Fruit fly (Drosophila melanogaster) whole organism, embryonic: ENCODE measurements around the gene CG44303.

Source experiments
- Aef1 ChIP-seq: fragments of 200-800 bp; sonication (Bioruptor generic); IDR thresholded peaks from 3 replicates; pipeline ENCODE4 v1.3.6; 2022; ENCODE audit warnings: missing biosample characterization, missing genetic modification characterization
- Atf-2 ChIP-seq: fragments of 200-800 bp; sonication (Bioruptor generic); optimal IDR thresholded peaks from 2 replicates; lab custom pipeline; 2016; ENCODE audit warnings: missing biosample characterization, missing genetic modification characterization
- BEAF-32 ChIP-seq: fragments of 200-800 bp; sonication (Bioruptor generic); optimal IDR thresholded peaks from 3 replicates; lab custom pipeline; 2017; ENCODE audit warnings: missing biosample characterization, missing genetic modification characterization, mild to moderate bottlenecking, moderate library complexity, missing genetic modification reagents
- CG10274 ChIP-seq: fragments of 200-800 bp; sonication (Bioruptor generic); optimal IDR thresholded peaks from 3 replicates; lab custom pipeline; 2017; ENCODE audit warnings: missing biosample characterization, mild to moderate bottlenecking, missing genetic modification characterization
- CG10565 ChIP-seq: fragments of 200-800 bp; sonication (Bioruptor generic); optimal IDR thresholded peaks from 3 replicates; lab custom pipeline; 2016; ENCODE audit warnings: missing biosample characterization, mild to moderate bottlenecking, missing genetic modification characterization
- CG10979 ChIP-seq: fragments of 200-800 bp; sonication (Bioruptor generic); optimal IDR thresholded peaks from 2 replicates; lab custom pipeline; 2018; ENCODE audit warnings: missing biosample characterization, mild to moderate bottlenecking, missing genetic modification characterization, moderate library complexity
- CG13424 ChIP-seq: fragments of 200-800 bp; sonication (Bioruptor generic); optimal IDR thresholded peaks from 2 replicates; lab custom pipeline; 2019; ENCODE audit warnings: missing biosample characterization, mild to moderate bottlenecking, missing genetic modification characterization, moderate library complexity
- CG14710 ChIP-seq: fragments of 200-800 bp; sonication (Bioruptor generic); optimal IDR thresholded peaks from 3 replicates; lab custom pipeline; 2019; ENCODE audit warnings: missing biosample characterization, mild to moderate bottlenecking, missing genetic modification characterization, moderate library complexity
- CG14965 ChIP-seq: fragments of 200-800 bp; sonication (Bioruptor generic); optimal IDR thresholded peaks from 2 replicates; lab custom pipeline; 2016; ENCODE audit warnings: missing biosample characterization, missing genetic modification characterization, borderline replicate concordance
- CG15479 ChIP-seq: fragments of 200-800 bp; sonication (Bioruptor generic); optimal IDR thresholded peaks from 3 replicates; lab custom pipeline; 2019; ENCODE audit warnings: missing biosample characterization, mild to moderate bottlenecking, missing genetic modification characterization, moderate library complexity
- CG1603 ChIP-seq: fragments of 200-800 bp; sonication (Bioruptor generic); optimal IDR thresholded peaks from 2 replicates; lab custom pipeline; 2019; ENCODE audit warnings: missing biosample characterization, mild to moderate bottlenecking, missing genetic modification characterization, moderate library complexity
- CG16813 ChIP-seq: fragments of 200-800 bp; sonication (Bioruptor generic); IDR thresholded peaks from 3 replicates; pipeline ENCODE4 v1.3.6; 2022; ENCODE audit warnings: missing biosample characterization, missing genetic modification characterization; ENCODE audit not compliant: partially characterized antibody
- CG16815 ChIP-seq: fragments of 200-800 bp; sonication (Bioruptor generic); optimal IDR thresholded peaks from 3 replicates; lab custom pipeline; 2017; ENCODE audit warnings: missing biosample characterization, mild to moderate bottlenecking, missing genetic modification characterization
- CG17829 ChIP-seq: fragments of 200-800 bp; optimal IDR thresholded peaks from 2 replicates; lab custom pipeline; 2019; ENCODE audit warnings: missing biosample characterization, mild to moderate bottlenecking, missing genetic modification characterization, moderate library complexity
- CG2202 ChIP-seq: fragments of 200-800 bp; sonication (Bioruptor generic); optimal IDR thresholded peaks from 2 replicates; lab custom pipeline; 2018; ENCODE audit warnings: missing biosample characterization, mild to moderate bottlenecking, missing genetic modification characterization
- CG3838 ChIP-seq: fragments of 200-800 bp; sonication (Bioruptor generic); optimal IDR thresholded peaks from 3 replicates; lab custom pipeline; 2016; ENCODE audit warnings: missing biosample characterization, missing genetic modification characterization
- CG6175 ChIP-seq: fragments of 200-800 bp; sonication (Bioruptor generic); IDR thresholded peaks from 3 replicates; pipeline ENCODE4 v1.3.6; 2022; ENCODE audit warnings: missing biosample characterization, missing genetic modification characterization
- CG6854 ChIP-seq: fragments of 200-800 bp; sonication (Bioruptor generic); optimal IDR thresholded peaks from 3 replicates; lab custom pipeline; 2017; ENCODE audit warnings: missing biosample characterization, mild to moderate bottlenecking, missing genetic modification characterization
- CG9727 ChIP-seq: fragments of 200-800 bp; sonication (Bioruptor generic); optimal IDR thresholded peaks from 3 replicates; lab custom pipeline; 2017; ENCODE audit warnings: missing biosample characterization, mild to moderate bottlenecking, missing genetic modification characterization
- Dbx ChIP-seq: fragments of 200-800 bp; sonication (Bioruptor generic); IDR thresholded peaks from 3 replicates; pipeline ENCODE4 v1.3.6; 2022; ENCODE audit warnings: missing biosample characterization, missing genetic modification characterization
- Doc2 ChIP-seq: fragments of 200-800 bp; sonication (Bioruptor generic); IDR thresholded peaks from 2 replicates; pipeline ENCODE4 v1.3.6; 2022; ENCODE audit warnings: missing biosample characterization, missing genetic modification characterization
- Dp ChIP-seq: fragments of 200-800 bp; sonication (Bioruptor generic); optimal IDR thresholded peaks from 2 replicates; lab custom pipeline; 2018; ENCODE audit warnings: missing biosample characterization, mild to moderate bottlenecking, missing genetic modification characterization, moderate library complexity
- Dref ChIP-seq: fragments of 200-800 bp; sonication (Bioruptor generic); IDR thresholded peaks from 2 replicates; pipeline ENCODE4 v1.3.6; 2022; ENCODE audit warnings: missing biosample characterization, missing genetic modification characterization
- Fer3 ChIP-seq: fragments of 200-800 bp; sonication (Bioruptor generic); optimal IDR thresholded peaks from 2 replicates; lab custom pipeline; 2018; ENCODE audit warnings: missing biosample characterization, mild to moderate bottlenecking, missing genetic modification characterization, moderate library complexity
- Hmx ChIP-seq: fragments of 200-800 bp; sonication (Bioruptor generic); optimal IDR thresholded peaks from 2 replicates; lab custom pipeline; 2016; ENCODE audit warnings: missing biosample characterization, missing genetic modification characterization
- Hr39 ChIP-seq: fragments of >200 bp; optimal IDR thresholded peaks from 2 replicates; lab custom pipeline; 2017
- Pdp1 ChIP-seq, 2 experiments: fragments of 200-800 bp; sonication (Bioruptor generic); optimal IDR thresholded peaks; 3 replicates each; lab custom pipeline; 2016; ENCODE audit warnings: missing biosample characterization in 2 of 2, missing genetic modification characterization in 2 of 2, mild to moderate bottlenecking in 1 of 2, moderate library complexity in 1 of 2
- Ptx1 ChIP-seq: fragments of 200-800 bp; sonication (Bioruptor generic); IDR thresholded peaks from 2 replicates; pipeline ENCODE4 v1.3.6; 2022; ENCODE audit warnings: missing biosample characterization, missing genetic modification characterization
- Scr ChIP-seq: fragments of 200-800 bp; sonication (Bioruptor generic); IDR thresholded peaks from 2 replicates; pipeline ENCODE4 v1.3.6; 2022; ENCODE audit warnings: missing biosample characterization, missing genetic modification characterization; ENCODE audit not compliant: partially characterized antibody
- Ssrp ChIP-seq: fragments of 200-800 bp; sonication (Bioruptor generic); optimal IDR thresholded peaks from 2 replicates; lab custom pipeline; 2018; ENCODE audit warnings: missing biosample characterization, mild to moderate bottlenecking, missing genetic modification characterization, moderate library complexity
- YL-1 ChIP-seq: fragments of 200-800 bp; sonication (Bioruptor generic); optimal IDR thresholded peaks from 3 replicates; lab custom pipeline; 2017; ENCODE audit warnings: missing biosample characterization, mild to moderate bottlenecking, missing genetic modification characterization
- cato ChIP-seq: fragments of 200-800 bp; sonication (Bioruptor generic); optimal IDR thresholded peaks from 2 replicates; lab custom pipeline; 2016; ENCODE audit warnings: missing biosample characterization, missing genetic modification characterization, borderline replicate concordance
- cg ChIP-seq: fragments of 200-800 bp; sonication (Bioruptor generic); optimal IDR thresholded peaks from 3 replicates; lab custom pipeline; 2019; ENCODE audit warnings: missing biosample characterization, mild to moderate bottlenecking, missing genetic modification characterization, moderate library complexity
- crol ChIP-seq: fragments of 200-800 bp; sonication (Bioruptor generic); IDR thresholded peaks from 2 replicates; pipeline ENCODE4 v1.3.6; 2022; ENCODE audit warnings: missing biosample characterization, missing genetic modification characterization
- fu2 ChIP-seq: fragments of 200-800 bp; sonication (Bioruptor generic); optimal IDR thresholded peaks from 2 replicates; lab custom pipeline; 2016; ENCODE audit warnings: missing biosample characterization, missing genetic modification characterization
- gro ChIP-seq: fragments of 200-800 bp; sonication (Bioruptor generic); optimal IDR thresholded peaks from 2 replicates; lab custom pipeline; 2016; ENCODE audit warnings: missing biosample characterization, missing genetic modification characterization
- lov ChIP-seq, 2 experiments: fragments of 200-800 bp in 1 of 2; fragments of >200 bp in 1 of 2; sonication (Bioruptor generic) in 1 of 2; IDR thresholded peaks in 1 of 2; optimal IDR thresholded peaks in 1 of 2; 2 replicates in 1 of 2; 3 replicates in 1 of 2; pipeline versions ENCODE4 v1.3.6 to Lab custom; 2017 to 2022; ENCODE audit warnings: missing biosample characterization in 1 of 2, missing genetic modification characterization in 1 of 2
- mirr ChIP-seq: fragments of 200-800 bp; sonication (Bioruptor generic); optimal IDR thresholded peaks from 3 replicates; lab custom pipeline; 2018; ENCODE audit warnings: missing biosample characterization, mild to moderate bottlenecking, missing genetic modification characterization
- nerfin-2 ChIP-seq: fragments of 200-800 bp; sonication (Bioruptor generic); IDR thresholded peaks from 2 replicates; pipeline ENCODE4 v1.3.6; 2022; ENCODE audit warnings: missing biosample characterization, missing genetic modification characterization; ENCODE audit not compliant: partially characterized antibody
- pros ChIP-seq: fragments of 200-800 bp; sonication (Bioruptor generic); optimal IDR thresholded peaks from 3 replicates; lab custom pipeline; 2019; ENCODE audit warnings: missing biosample characterization, mild to moderate bottlenecking, missing genetic modification characterization, moderate library complexity
- psq ChIP-seq: fragments of 200-800 bp; sonication (Bioruptor generic); optimal IDR thresholded peaks from 2 replicates; lab custom pipeline; 2017; ENCODE audit warnings: missing biosample characterization, missing genetic modification characterization
- sqz ChIP-seq: fragments of 200-800 bp; sonication (Bioruptor generic); optimal IDR thresholded peaks from 3 replicates; lab custom pipeline; 2018; ENCODE audit warnings: missing biosample characterization, mild to moderate bottlenecking, missing genetic modification characterization
- sug ChIP-seq: fragments of 200-800 bp; optimal IDR thresholded peaks from 2 replicates; lab custom pipeline; 2019; ENCODE audit warnings: missing biosample characterization, mild to moderate bottlenecking, missing genetic modification characterization, moderate library complexity
- vnd ChIP-seq: fragments of 200-800 bp; sonication (Bioruptor generic); IDR thresholded peaks from 3 replicates; pipeline ENCODE4 v1.3.6; 2022; ENCODE audit warnings: missing biosample characterization, missing genetic modification characterization; ENCODE audit not compliant: partially characterized antibody
- vvl ChIP-seq: fragments of 200-800 bp; sonication (Bioruptor generic); IDR thresholded peaks from 2 replicates; pipeline ENCODE4 v1.3.6; 2022; ENCODE audit warnings: missing biosample characterization, missing genetic modification characterization
- zfh1 ChIP-seq: fragments of 200-800 bp; sonication (Bioruptor generic); IDR thresholded peaks from 3 replicates; pipeline ENCODE4 v1.3.6; 2022; ENCODE audit warnings: missing biosample characterization, missing genetic modification characterization

Gene CG44303

DNA sequence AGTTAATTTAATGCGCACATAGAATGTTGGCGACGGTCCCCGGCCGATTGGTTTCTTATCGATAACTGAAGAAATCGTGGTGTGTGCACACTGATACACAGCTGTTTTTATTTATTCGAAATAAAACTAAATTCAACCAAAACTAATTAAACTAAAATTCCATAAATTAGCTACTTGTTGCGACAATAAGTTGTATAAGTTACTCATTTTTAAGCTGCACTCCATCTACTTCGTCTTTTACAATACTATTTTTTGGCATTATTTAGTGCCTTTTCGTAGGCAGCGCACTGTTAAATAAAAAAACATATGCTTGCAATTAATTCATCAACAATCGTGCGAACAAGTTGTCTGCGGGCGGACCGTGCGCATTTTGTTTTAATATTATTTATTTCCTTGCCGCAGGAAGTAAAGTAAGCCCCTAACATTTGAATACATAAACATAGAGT is 25.8 kb downstream of the CG44303 start, which contains the start of the genes CG3224 and Ctr1A (continued):
- TF ChIP-seq CG10565 (GFP tag; lab: Kevin White, UChicago) (no peak), CG16813 (no peak), cato (no peak), mirr (GFP tag; lab: Kevin White, UChicago) (peak; percentile 12), lov (optimal IDR thresholded peaks at IDR 0.05; lab: Kevin White, UChicago) (no peak), lov (GFP tag; IDR thresholded peaks at IDR 0.05; lab: Robert Waterston, UW) (no peak), YL-1 (peak; percentile 64), zfh1 (GFP tag; lab: Robert Waterston, UW) (no peak), sug (tag; lab: Kevin White, UChicago) (no peak), sqz (peak; percentile 43), fu2 (GFP tag; lab: Kevin White, UChicago) (no peak), Doc2 (GFP tag; lab: Robert Waterston, UW) (no peak), CG14710 (peak; percentile 100), CG14965 (GFP tag; lab: Kevin White, UChicago) (no peak), CG9727 (no peak), Aef1 (GFP tag; lab: Robert Waterston, UW) (no peak), gro (no peak), Dref (GFP tag; lab: Robert Waterston, UW) (peak; percentile 69), CG2202 (no peak), Ssrp (tag; lab: Kevin White, UChicago) (no peak), CG16815 (GFP tag; lab: Kevin White, UChicago) (no peak), CG10979 (tag; lab: Kevin White, UChicago) (no peak), Atf-2 (GFP tag; lab: Kevin White, UChicago) (no peak), pros (GFP tag; lab: Kevin White, UChicago) (no peak), CG17829 (tag; lab: Kevin White, UChicago) (no peak), Hmx (no peak)

DNA sequence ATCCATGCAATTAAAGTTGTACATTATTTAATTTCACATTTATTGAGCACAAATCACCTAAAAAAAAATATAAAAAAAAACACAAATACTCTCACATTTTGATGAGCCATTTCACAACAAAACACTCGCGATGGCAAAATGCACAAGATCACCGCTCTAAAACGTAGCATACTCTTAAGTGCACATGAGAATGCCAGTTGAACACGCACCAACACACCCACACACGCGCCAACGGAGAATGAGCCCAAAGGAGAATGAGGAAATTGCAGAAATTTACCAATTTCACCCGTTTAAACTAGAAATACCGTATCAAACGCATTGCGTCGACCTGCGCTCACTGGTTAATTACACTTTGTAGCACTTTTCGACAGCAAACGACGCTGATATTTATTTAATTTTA is 27.3 kb downstream of the CG44303 start:
- peak; percentile 73 for TF ChIP-seq cg (GFP tag; lab: Kevin White, UChicago)
- TF ChIP-seq CG15479 (GFP tag; lab: Kevin White, UChicago), result peak; percentile 37
- TF ChIP-seq CG13424 (tag; lab: Kevin White, UChicago), result no peak
- peak; percentile 61 for TF ChIP-seq psq

DNA sequence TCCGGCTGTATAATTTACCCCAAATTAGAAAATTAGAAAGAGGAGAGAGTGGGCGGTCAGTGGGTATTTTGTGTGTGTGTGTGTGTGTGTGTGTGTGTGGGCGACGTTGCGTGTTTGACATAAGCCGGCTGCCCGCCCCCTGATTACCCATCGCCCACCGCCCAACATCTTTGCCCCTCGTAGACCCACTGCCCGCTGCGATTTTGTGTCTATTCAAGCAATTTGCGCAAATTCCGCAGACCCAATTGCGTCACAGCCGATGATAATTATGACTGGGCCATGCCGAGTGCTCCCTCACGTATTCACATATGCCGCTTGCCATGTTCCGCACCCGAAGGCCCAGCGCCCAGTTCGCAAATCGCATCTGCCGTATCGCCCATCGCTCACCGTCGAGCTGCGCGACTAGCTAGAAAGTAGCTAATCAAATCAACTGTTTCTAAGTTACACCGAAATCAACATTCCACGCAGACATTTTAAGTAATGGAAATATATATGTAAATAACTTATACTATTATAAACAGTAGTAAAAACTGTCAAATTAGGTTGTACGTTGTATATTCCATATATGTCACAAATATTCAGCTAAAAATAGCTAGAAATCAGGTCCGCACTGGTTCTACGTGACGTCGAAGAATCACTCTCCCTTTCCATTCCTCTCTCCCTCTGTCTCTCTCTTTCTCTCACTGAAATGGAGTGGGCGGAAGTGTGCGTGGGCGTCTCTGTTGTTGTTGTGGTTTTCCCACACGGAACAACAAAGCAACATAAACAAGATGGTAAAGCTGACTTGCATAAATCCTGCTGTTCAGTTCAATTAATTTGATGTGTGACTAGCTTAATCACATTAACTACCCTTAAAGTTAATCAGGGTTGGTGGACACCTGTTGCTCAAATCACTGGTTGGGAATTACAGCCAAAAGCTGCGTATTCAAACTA is 30.3 kb downstream of the CG44303 start:
- TF ChIP-seq Fer3 (tag; lab: Kevin White, UChicago) (peak; percentile 71), nerfin-2 (no peak), CG6854 (GFP tag; lab: Kevin White, UChicago) (peak; percentile 54), CG10274 (no peak), Ptx1 (no peak), Hr39 (lab: Kevin White, UChicago) (no peak), CG3838 (no peak), CG10979 (tag; lab: Kevin White, UChicago) (peak; percentile 22), Scr (GFP tag; lab: Robert Waterston, UW) (peak; percentile 15; the same call in 1 of the 2 replicates), vnd (no peak), cg (GFP tag; lab: Kevin White, UChicago) (peak; percentile 5), CG6175 (GFP tag; lab: Robert Waterston, UW) (0 out of 3 replicates have a peak, but pooled peaks have one; percentile 10), CG1603 (tag; lab: Kevin White, UChicago) (peak; percentile 30), crol (GFP tag; lab: Robert Waterston, UW) (peak; percentile 60; the same call in 1 of the 2 replicates), BEAF-32 (GFP tag; lab: Kevin White, UChicago) (peak; percentile 11), Dp (no peak), Dbx (peak; percentile 14; the same call in 1 of the 3 replicates), Pdp1 (GFP tag; optimal IDR thresholded peaks at IDR 0.05; lab: Kevin White, UChicago) (peak in 1 of 2 experiments; percentile 82), CG14710 (peak; percentile 32), vvl (GFP tag; lab: Robert Waterston, UW) (peak; percentile 52)
